Fruit fly (Drosophila melanogaster): ENCODE measurements around the gene X11Lbeta.
A peak's percentile ranks its signal among the peaks of the same experiment; 100 is the strongest.

The X11Lbeta gene

dm6 chrX:10628874-10629273 lies 1.3 kb downstream of the X11Lbeta start (continued):
- peak; percentile 49 for TF ChIP-seq CG15269 (tag; optimal IDR thresholded peaks at IDR 0.05)
- peak; percentile 32; the same call in 1 of the 2 replicates for TF ChIP-seq Xrp1 (GFP tag; IDR thresholded peaks at IDR 0.05)
- no peak for TF ChIP-seq wek (GFP tag; optimal IDR thresholded peaks at IDR 0.05)
- TF ChIP-seq CG6683 (GFP tag; optimal IDR thresholded peaks at IDR 0.05) = no peak
- TF ChIP-seq CG6791 (GFP tag; IDR thresholded peaks at IDR 0.05; ENCODE audit: partially characterized antibody) = no peak
- no peak for TF ChIP-seq CG14860 (GFP tag; IDR thresholded peaks at IDR 0.05; ENCODE audit: partially characterized antibody)
- peak; percentile 1 for TF ChIP-seq CG4820 (GFP tag; optimal IDR thresholded peaks at IDR 0.05)
- TF ChIP-seq CG7839 (tag; optimal IDR thresholded peaks at IDR 0.05) = peak; percentile 67
- no peak for TF ChIP-seq psq (GFP tag; optimal IDR thresholded peaks at IDR 0.05)
- peak; percentile 43 for TF ChIP-seq NK7.1 (GFP tag; optimal IDR thresholded peaks at IDR 0.05)
- TF ChIP-seq CG3163 (GFP tag; optimal IDR thresholded peaks at IDR 0.05) = no peak
- TF ChIP-seq CG1647 (GFP tag; optimal IDR thresholded peaks at IDR 0.05) = no peak
- peak; percentile 37 for TF ChIP-seq pho (GFP tag; optimal IDR thresholded peaks at IDR 0.05)
- no peak for TF ChIP-seq aop (GFP tag; IDR thresholded peaks at IDR 0.05)
- no peak for TF ChIP-seq CG1603 (tag; optimal IDR thresholded peaks at IDR 0.05)
- TF ChIP-seq sr (GFP tag; IDR thresholded peaks at IDR 0.05) = no peak
- TF ChIP-seq CG4404 (GFP tag; IDR thresholded peaks at IDR 0.05) = no peak
- TF ChIP-seq shn (GFP tag; optimal IDR thresholded peaks at IDR 0.05) = no peak
- no peak for TF ChIP-seq al (GFP tag; IDR thresholded peaks at IDR 0.05)
- peak; percentile 18; the same call in 1 of the 2 replicates for TF ChIP-seq E2f1 (GFP tag; IDR thresholded peaks at IDR 0.05)
- TF ChIP-seq CG30431 (GFP tag; optimal IDR thresholded peaks at IDR 0.05) = peak; percentile 3
- TF ChIP-seq Nf-YA (GFP tag; IDR thresholded peaks at IDR 0.05) = no peak
- no peak for TF ChIP-seq CG12744 (GFP tag; optimal IDR thresholded peaks at IDR 0.05)
- TF ChIP-seq unpg (GFP tag; optimal IDR thresholded peaks at IDR 0.05) = peak; percentile 51
- TF ChIP-seq crp (GFP tag; optimal IDR thresholded peaks at IDR 0.05) = no peak
- no peak for TF ChIP-seq trem (tag; optimal IDR thresholded peaks at IDR 0.05)
- TF ChIP-seq Awh (GFP tag; IDR thresholded peaks at IDR 0.05) = no peak
- TF ChIP-seq CG18011 (GFP tag; optimal IDR thresholded peaks at IDR 0.05) = no peak
- TF ChIP-seq CG8089 (GFP tag; optimal IDR thresholded peaks at IDR 0.05) = no peak
- no peak for TF ChIP-seq CG8478 (optimal IDR thresholded peaks at IDR 0.05)
- no peak for TF ChIP-seq CG15514 (GFP tag; optimal IDR thresholded peaks at IDR 0.05)
- TF ChIP-seq zfh2 (GFP tag; optimal IDR thresholded peaks at IDR 0.05) = no peak
- no peak for TF ChIP-seq twi (tag; optimal IDR thresholded peaks at IDR 0.05)
- no peak for TF ChIP-seq stwl (tag; optimal IDR thresholded peaks at IDR 0.05)
- no peak for TF ChIP-seq CG10565 (GFP tag; optimal IDR thresholded peaks at IDR 0.05)
- TF ChIP-seq CG11696 (GFP tag; IDR thresholded peaks at IDR 0.05) = no peak
- no peak for TF ChIP-seq Tbp (GFP tag; optimal IDR thresholded peaks at IDR 0.05)
- TF ChIP-seq NFAT (GFP tag; IDR thresholded peaks at IDR 0.05) = no peak
- TF ChIP-seq Abd-B (GFP tag; optimal IDR thresholded peaks at IDR 0.05) = peak; percentile 3
- TF ChIP-seq vnd (GFP tag; IDR thresholded peaks at IDR 0.05; ENCODE audit: partially characterized antibody) = no peak
- no peak for TF ChIP-seq oc (tag; optimal IDR thresholded peaks at IDR 0.05)
- no peak for TF ChIP-seq CrebB (tag; optimal IDR thresholded peaks at IDR 0.05)
- no peak for TF ChIP-seq cad (GFP tag; optimal IDR thresholded peaks at IDR 0.05)
- peak; percentile 67 for TF ChIP-seq Hmr (GFP tag; optimal IDR thresholded peaks at IDR 0.05)
- no peak for TF ChIP-seq ara (GFP tag; IDR thresholded peaks at IDR 0.05)
- TF ChIP-seq Drgx (GFP tag; IDR thresholded peaks at IDR 0.05) = no peak
- no peak for TF ChIP-seq dati (GFP tag; IDR thresholded peaks at IDR 0.05)
- no peak for TF ChIP-seq Dbx (GFP tag; IDR thresholded peaks at IDR 0.05)
- TF ChIP-seq Mes4 (GFP tag; optimal IDR thresholded peaks at IDR 0.05) = no peak
- no peak for TF ChIP-seq vfl (GFP tag; optimal IDR thresholded peaks at IDR 0.05)
- no peak for TF ChIP-seq CG33557 (GFP tag; optimal IDR thresholded peaks at IDR 0.05)
- TF ChIP-seq p53 (GFP tag; optimal IDR thresholded peaks at IDR 0.05) = no peak
- no peak for TF ChIP-seq Lpt (GFP tag; optimal IDR thresholded peaks at IDR 0.05)
